Worm (Caenorhabditis elegans) whole organism, L4 larva: ENCODE results near the gene npp-19.

Experiments used
- dve-1 ChIP-seq: sonication (generic microtip); optimal IDR thresholded peaks from 2 replicates; lab custom pipeline; 2017; ENCODE audit warnings: antibody characterized with exemption, mild to moderate bottlenecking, missing genetic modification characterization, missing compliant biosample characterization; ENCODE audit not compliant: insufficient read depth
- fkh-10 ChIP-seq: fragments of 150-350 bp; optimal IDR thresholded peaks from 2 replicates; lab custom pipeline; 2014; ENCODE audit warnings: missing biosample characterization, missing genetic modification reagents, missing genetic modification characterization
- lin-15B ChIP-seq: fragments of 150-350 bp; sonication (generic microtip); optimal IDR thresholded peaks from 3 replicates; lab custom pipeline; 2014; ENCODE audit warnings: missing biosample characterization, missing genetic modification characterization
- mep-1 ChIP-seq: fragments of 150-350 bp; sonication (generic microtip); optimal IDR thresholded peaks from 3 replicates; lab custom pipeline; 2014; ENCODE audit warnings: missing biosample characterization, missing genetic modification characterization
- nhr-10 ChIP-seq: fragments of 150-350 bp; optimal IDR thresholded peaks from 2 replicates; lab custom pipeline; 2014; ENCODE audit warnings: missing biosample characterization, missing genetic modification characterization
- nhr-11 ChIP-seq: fragments of 150-350 bp; optimal IDR thresholded peaks from 2 replicates; lab custom pipeline; 2014; ENCODE audit warnings: missing biosample characterization, missing genetic modification characterization
- nhr-76 ChIP-seq: fragments of 150-350 bp; optimal IDR thresholded peaks from 2 replicates; lab custom pipeline; 2014; ENCODE audit warnings: missing biosample characterization, missing genetic modification characterization
- set-16 ChIP-seq: fragments of 200-800 bp; sonication (Bioruptor generic); IDR thresholded peaks from 2 replicates; pipeline ENCODE4 v1.3.6; 2022; ENCODE audit warnings: missing genetic modification reagents, missing genetic modification characterization, missing compliant biosample characterization
- unc-62 ChIP-seq, 3 experiments: fragments of 150-350 bp in 1 of 3; sonication (generic microtip); optimal IDR thresholded peaks in 2 of 3; peaks in 1 of 3; 1 replicate in 1 of 3; 2 replicates in 2 of 3; lab custom pipeline; 2014 to 2017; ENCODE audit warnings: missing biosample characterization in 3 of 3, missing genetic modification characterization in 3 of 3, missing genetic modification reagents in 3 of 3, missing genotype in 1 of 3

ce11 chrII:10753694-10754093 is 44.6 kb downstream of the npp-19 start:
- TF ChIP-seq nhr-76 (tag; lab: Kevin White, UChicago) = no peak
- no peak for TF ChIP-seq set-16 (GFP tag; lab: Robert Waterston, UW)
- TF ChIP-seq nhr-11 (tag; lab: Kevin White, UChicago) = no peak
- no peak for TF ChIP-seq mep-1 (tag; lab: Kevin White, UChicago)
- peak; percentile 77 for TF ChIP-seq fkh-10 (GFP tag; lab: Kevin White, UChicago)
- no peak for TF ChIP-seq nhr-10
- no peak for TF ChIP-seq unc-62 (GFP tag; optimal IDR thresholded peaks at IDR 0.05 in 1 of 2; lab: Kevin White, UChicago)
- no peak for TF ChIP-seq unc-62 (tag; optimal IDR thresholded peaks at IDR 0.05; lab: Kevin White, UChicago)
- no peak for TF ChIP-seq dve-1
- no peak for TF ChIP-seq lin-15B (tag; lab: Kevin White, UChicago)
